Worm (Caenorhabditis elegans) whole organism, L4 larva: ENCODE data around the gene cyy-1.
A peak's percentile ranks its signal among the peaks of the same experiment; 100 is the strongest.

Source experiments
- F26F4.8 ChIP-seq: fragments of 200-800 bp; sonication (Bioruptor generic); conservative IDR thresholded peaks from 2 replicates; pipeline ENCODE4 v1.3.6; 2022; ENCODE audit warnings: missing genetic modification characterization, missing compliant biosample characterization
- Y105C5A.15 ChIP-seq: fragments of 200-800 bp; sonication (Bioruptor generic); IDR thresholded peaks from 2 replicates; pipeline ENCODE4 v1.3.6; 2022; ENCODE audit warnings: missing genetic modification characterization, missing compliant biosample characterization
- aly-2 ChIP-seq: sonication (generic microtip); optimal IDR thresholded peaks from 2 replicates; lab custom pipeline; 2018; ENCODE audit warnings: missing biosample characterization, missing genetic modification characterization
- arid-1 ChIP-seq: fragments of 200-800 bp; sonication (Bioruptor generic); conservative IDR thresholded peaks from 2 replicates; pipeline ENCODE4 v1.3.6; 2022; ENCODE audit warnings: missing genetic modification reagents, missing genetic modification characterization, missing compliant biosample characterization
- ces-1 ChIP-seq: fragments of 150-350 bp; sonication (generic microtip); optimal IDR thresholded peaks from 4 replicates; lab custom pipeline; 2014; ENCODE audit warnings: missing biosample characterization, missing genetic modification reagents, missing genetic modification characterization
- daf-12 ChIP-seq: fragments of 150-350 bp; optimal IDR thresholded peaks from 2 replicates; lab custom pipeline; 2014; ENCODE audit warnings: missing biosample characterization, missing genetic modification reagents, missing genetic modification characterization
- daf-16 ChIP-seq, 3 experiments: sonication (generic microtip); optimal IDR thresholded peaks; 2 replicates each; lab custom pipeline; 2016 to 2017; ENCODE audit warnings: missing genetic modification characterization in 3 of 3, missing genetic modification reagents in 3 of 3, mild to moderate bottlenecking in 2 of 3, missing compliant biosample characterization in 2 of 3, missing biosample characterization in 1 of 3, moderate library complexity in 1 of 3
- daf-8 ChIP-seq: fragments of 200-800 bp; sonication (Bioruptor generic); IDR thresholded peaks from 2 replicates; pipeline ENCODE4 v1.3.6; 2022; ENCODE audit warnings: missing genetic modification characterization, missing compliant biosample characterization
- dmd-6 ChIP-seq: fragments of 200-800 bp; sonication (Bioruptor generic); IDR thresholded peaks from 2 replicates; pipeline ENCODE4 v1.3.6; 2022; ENCODE audit warnings: missing genetic modification reagents, missing genetic modification characterization, missing compliant biosample characterization
- dmd-8 ChIP-seq: fragments of 200-800 bp; sonication (Bioruptor generic); IDR thresholded peaks from 2 replicates; pipeline ENCODE4 v1.3.6; 2022; ENCODE audit warnings: missing genetic modification characterization, missing compliant biosample characterization
- dmd-9 ChIP-seq: fragments of 200-800 bp; sonication (Bioruptor generic); IDR thresholded peaks from 2 replicates; pipeline ENCODE4 v1.3.6; 2022; ENCODE audit warnings: missing genetic modification reagents, missing genetic modification characterization, missing compliant biosample characterization
- egl-43 ChIP-seq: fragments of 200-800 bp; sonication (Bioruptor generic); IDR thresholded peaks from 2 replicates; pipeline ENCODE4 v1.3.6; 2022; ENCODE audit warnings: missing genetic modification reagents, missing genetic modification characterization, missing compliant biosample characterization
- fos-1 ChIP-seq: fragments of 150-350 bp; optimal IDR thresholded peaks from 2 replicates; lab custom pipeline; 2014; ENCODE audit warnings: missing biosample characterization, missing genetic modification characterization
- hif-1 ChIP-seq, 2 experiments: sonication (generic microtip); optimal IDR thresholded peaks; 2 replicates each; lab custom pipeline; 2016 to 2017; ENCODE audit warnings: missing compliant biosample characterization in 2 of 2, missing genetic modification characterization in 2 of 2, missing genetic modification reagents in 2 of 2, missing genotype in 2 of 2, mild to moderate bottlenecking in 1 of 2
- lim-7 ChIP-seq: fragments of 200-800 bp; sonication (Bioruptor generic); IDR thresholded peaks from 2 replicates; pipeline ENCODE4 v1.3.6; 2022; ENCODE audit warnings: missing genetic modification characterization, missing compliant biosample characterization
- lin-1 ChIP-seq: fragments of 200-800 bp; sonication (Bioruptor generic); IDR thresholded peaks from 2 replicates; pipeline ENCODE4 v1.3.6; 2022; ENCODE audit warnings: missing genetic modification reagents, missing genetic modification characterization, missing compliant biosample characterization
- lin-15B ChIP-seq: fragments of 150-350 bp; sonication (generic microtip); optimal IDR thresholded peaks from 3 replicates; lab custom pipeline; 2014; ENCODE audit warnings: missing biosample characterization, missing genetic modification characterization
- lin-29 ChIP-seq: fragments of 200-800 bp; sonication (Bioruptor generic); IDR thresholded peaks from 2 replicates; pipeline ENCODE4 v1.3.6; 2022; ENCODE audit warnings: missing genetic modification reagents, missing genetic modification characterization, missing compliant biosample characterization
- lin-38 ChIP-seq: fragments of 200-800 bp; sonication (Bioruptor generic); IDR thresholded peaks from 2 replicates; pipeline ENCODE4 v1.3.6; 2022; ENCODE audit warnings: missing genetic modification reagents, missing genetic modification characterization, missing compliant biosample characterization
- lin-39 ChIP-seq: fragments of 150-350 bp; optimal IDR thresholded peaks from 2 replicates; lab custom pipeline; 2014; ENCODE audit warnings: missing biosample characterization, missing genetic modification reagents, missing genetic modification characterization
- lir-3 ChIP-seq: sonication (generic microtip); optimal IDR thresholded peaks from 2 replicates; lab custom pipeline; 2016; ENCODE audit warnings: mild to moderate bottlenecking, missing genetic modification characterization, missing compliant biosample characterization
- madf-5 ChIP-seq, 2 experiments: fragments of 200-800 bp; sonication (Bioruptor generic); IDR thresholded peaks; 2 replicates each; pipeline ENCODE4 v1.3.6; 2022; ENCODE audit warnings: missing compliant biosample characterization in 2 of 2, missing genetic modification characterization in 2 of 2
- mes-2 ChIP-seq: sonication (generic microtip); optimal IDR thresholded peaks from 2 replicates; lab custom pipeline; 2016; ENCODE audit warnings: missing genotype, mild to moderate bottlenecking, missing genetic modification characterization, missing compliant biosample characterization; ENCODE audit not compliant: poor library complexity, severe bottlenecking
- nhr-28 ChIP-seq: fragments of 150-350 bp; optimal IDR thresholded peaks from 2 replicates; lab custom pipeline; 2014; ENCODE audit warnings: missing biosample characterization, missing genetic modification characterization
- nhr-76 ChIP-seq: fragments of 150-350 bp; optimal IDR thresholded peaks from 2 replicates; lab custom pipeline; 2014; ENCODE audit warnings: missing biosample characterization, missing genetic modification characterization
- nhr-77 ChIP-seq: fragments of 150-350 bp; optimal IDR thresholded peaks from 2 replicates; lab custom pipeline; 2014; ENCODE audit warnings: missing biosample characterization, missing genetic modification characterization
- pha-4 ChIP-seq, 2 experiments: fragments of 150-350 bp in 1 of 2; fragments of 200-800 bp in 1 of 2; sonication (Bioruptor generic) in 1 of 2; IDR thresholded peaks in 1 of 2; optimal IDR thresholded peaks in 1 of 2; 2 replicates each; pipeline versions ENCODE4 v1.3.6 to Lab custom; 2014 to 2022; ENCODE audit warnings: missing genetic modification characterization in 2 of 2, missing genetic modification reagents in 2 of 2, missing biosample characterization in 1 of 2, missing compliant biosample characterization in 1 of 2
- set-16 ChIP-seq: fragments of 200-800 bp; sonication (Bioruptor generic); IDR thresholded peaks from 2 replicates; pipeline ENCODE4 v1.3.6; 2022; ENCODE audit warnings: missing genetic modification reagents, missing genetic modification characterization, missing compliant biosample characterization
- skn-1 ChIP-seq: fragments of 150-350 bp; optimal IDR thresholded peaks from 2 replicates; lab custom pipeline; 2014; ENCODE audit warnings: missing biosample characterization, missing genetic modification characterization
- snpc-1.2 ChIP-seq: fragments of 200-800 bp; sonication (Bioruptor generic); IDR thresholded peaks from 2 replicates; pipeline ENCODE4 v1.3.6; 2022; ENCODE audit warnings: missing genetic modification reagents, missing genetic modification characterization, missing compliant biosample characterization
- snpc-4 ChIP-seq: fragments of 150-350 bp; optimal IDR thresholded peaks from 2 replicates; lab custom pipeline; 2014; ENCODE audit warnings: missing biosample characterization, missing genetic modification characterization
- spr-3 ChIP-seq: fragments of 200-800 bp; sonication (Bioruptor generic); optimal IDR thresholded peaks from 2 replicates; lab custom pipeline; 2018; ENCODE audit warnings: mild to moderate bottlenecking, missing genetic modification characterization, missing compliant biosample characterization
- tag-97 ChIP-seq: fragments of 200-800 bp; sonication (Bioruptor generic); IDR thresholded peaks from 2 replicates; pipeline ENCODE4 v1.3.6; 2022; ENCODE audit warnings: missing genetic modification characterization, missing compliant biosample characterization
- unc-62 ChIP-seq, 3 experiments: fragments of 150-350 bp in 1 of 3; sonication (generic microtip); optimal IDR thresholded peaks in 2 of 3; peaks in 1 of 3; 1 replicate in 1 of 3; 2 replicates in 2 of 3; lab custom pipeline; 2014 to 2017; ENCODE audit warnings: missing biosample characterization in 3 of 3, missing genetic modification characterization in 3 of 3, missing genetic modification reagents in 3 of 3, missing genotype in 1 of 3
- vab-7 ChIP-seq: fragments of 200-800 bp; sonication (Bioruptor generic); IDR thresholded peaks from 2 replicates; pipeline ENCODE4 v1.3.6; 2022; ENCODE audit warnings: missing genetic modification reagents, missing genetic modification characterization, missing compliant biosample characterization
- zfp-2 ChIP-seq: sonication (generic microtip); optimal IDR thresholded peaks from 2 replicates; lab custom pipeline; 2016; ENCODE audit warnings: mild to moderate bottlenecking, missing genetic modification characterization, missing compliant biosample characterization

cyy-1 gene

ce11 chrIII:8443557-8444131 is 38.0 kb downstream of the cyy-1 start, which contains the start of gene ufbp-1 (continued):
- TF ChIP-seq aly-2 (peak; percentile 72), madf-5 (GFP tag; IDR thresholded peaks at IDR 0.05; lab: Robert Waterston, UW) (peak in 1 of 2 experiments; percentile 24; a peak in 2 of 4 replicates), daf-12 (no peak), zfp-2 (tag; lab: Kevin White, UChicago) (no peak), snpc-4 (no peak), lin-15B (no peak), tag-97 (GFP tag; lab: Robert Waterston, UW) (no peak), hif-1 (tag; optimal IDR thresholded peaks at IDR 0.05; lab: Kevin White, UChicago) (peak in 1 of 2 experiments; percentile 52), lin-29 (GFP tag; lab: Robert Waterston, UW) (peak; percentile 41; the same call in 1 of the 2 replicates), skn-1 (tag; lab: Kevin White, UChicago) (no peak)
- TF ChIP-seq, all 104 proteins: peak for 61

ce11 chrIII:8444433-8445090 is 38.9 kb downstream of the cyy-1 start:
- TF ChIP-seq lin-39 (tag; lab: Kevin White, UChicago) (no peak), lin-38 (GFP tag; lab: Robert Waterston, UW) (peak; percentile 35), daf-16 (GFP tag; optimal IDR thresholded peaks at IDR 0.05; lab: Kevin White, UChicago) (no peak), daf-16 (tag; optimal IDR thresholded peaks at IDR 0.05; lab: Kevin White, UChicago) (peak; percentile 18), unc-62 (GFP tag; optimal IDR thresholded peaks at IDR 0.05 in 1 of 2; lab: Kevin White, UChicago) (peak in 1 of 2 experiments; percentile 82), unc-62 (tag; optimal IDR thresholded peaks at IDR 0.05; lab: Kevin White, UChicago) (no peak), daf-8 (no peak), Y105C5A.15 (GFP tag; lab: Robert Waterston, UW) (0 out of 2 replicates have a peak, but pooled peaks have one; percentile 19), fos-1 (tag; lab: Kevin White, UChicago) (no peak), set-16 (GFP tag; lab: Robert Waterston, UW) (peak; percentile 20), ces-1 (GFP tag; lab: Kevin White, UChicago) (no peak), dmd-9 (GFP tag; lab: Robert Waterston, UW) (no peak)

ce11 chrIII:8446061-8446460 is 40.4 kb downstream of the cyy-1 start:
- peak; percentile 6; the same call in 1 of the 2 replicates for TF ChIP-seq dmd-6 (GFP tag; lab: Robert Waterston, UW)
- TF ChIP-seq lim-7 (GFP tag; lab: Robert Waterston, UW) = peak; percentile 63
- TF ChIP-seq nhr-76 (tag; lab: Kevin White, UChicago) = no peak
- no peak for TF ChIP-seq lir-3
- TF ChIP-seq pha-4 (GFP tag; IDR thresholded peaks at IDR 0.05; lab: Robert Waterston, UW) = peak; percentile 34; the same call in 1 of the 2 replicates
- no peak for TF ChIP-seq pha-4 (tag; optimal IDR thresholded peaks at IDR 0.05; lab: Kevin White, UChicago)
- no peak for TF ChIP-seq mes-2 (tag; lab: Kevin White, UChicago)
- TF ChIP-seq snpc-1.2 (GFP tag; lab: Robert Waterston, UW) = 0 out of 2 replicates have a peak, but pooled peaks have one; percentile 21
- no peak for TF ChIP-seq spr-3 (GFP tag; lab: Kevin White, UChicago)
- TF ChIP-seq dmd-8 (GFP tag; lab: Robert Waterston, UW) = no peak
- TF ChIP-seq nhr-77 (tag; lab: Kevin White, UChicago) = no peak
- 0 out of 2 replicates have a peak, but pooled peaks have one; percentile 29 for TF ChIP-seq lin-1 (GFP tag; lab: Robert Waterston, UW)
- TF ChIP-seq, all 104 proteins: peak for 5

- 0 out of 2 replicates have a peak, but pooled peaks have one; percentile 6 for TF ChIP-seq F26F4.8 (GFP tag; lab: Robert Waterston, UW)
- no peak for TF ChIP-seq madf-5 (GFP tag; IDR thresholded peaks at IDR 0.05; lab: Robert Waterston, UW)
- TF ChIP-seq arid-1 = peak; percentile 21; the same call in 1 of the 2 replicates
- TF ChIP-seq egl-43 (GFP tag; lab: Robert Waterston, UW) = 0 out of 2 replicates have a peak, but pooled peaks have one; percentile 22
- peak; percentile 84 for TF ChIP-seq lim-7 (GFP tag; lab: Robert Waterston, UW)
- TF ChIP-seq nhr-28 (tag; lab: Kevin White, UChicago) = no peak
- peak; percentile 25; the same call in 1 of the 2 replicates for TF ChIP-seq vab-7 (GFP tag; lab: Robert Waterston, UW)
Observed at ce11 chrIII:8446534-8446933, 40.9 kb downstream of the cyy-1 start, which contains the start of gene hsp-110. Gene hsp-110, minus strand, starts transcription at chrIII:8446909.
